Worm (Caenorhabditis elegans) whole organism, L4 larva: Measurements from ENCODE around the gene Y45F3A.4.
A peak's percentile ranks its signal among the peaks of the same experiment; 100 is the strongest.

Experiments used
- ZK337.2 ChIP-seq: fragments of 200-800 bp; sonication (Bioruptor generic); IDR thresholded peaks from 2 replicates; pipeline ENCODE4 v1.3.6; 2022; ENCODE audit warnings: missing genetic modification reagents, missing genetic modification characterization, missing compliant biosample characterization
- ceh-82 ChIP-seq: sonication (generic microtip); optimal IDR thresholded peaks from 2 replicates; lab custom pipeline; 2017; ENCODE audit warnings: missing biosample characterization, missing genetic modification characterization
- hif-1 ChIP-seq, 2 experiments: sonication (generic microtip); optimal IDR thresholded peaks; 2 replicates each; lab custom pipeline; 2016 to 2017; ENCODE audit warnings: missing compliant biosample characterization in 2 of 2, missing genetic modification characterization in 2 of 2, missing genetic modification reagents in 2 of 2, missing genotype in 2 of 2, mild to moderate bottlenecking in 1 of 2
- jun-1 ChIP-seq: fragments of 150-350 bp; optimal IDR thresholded peaks from 2 replicates; lab custom pipeline; 2014; ENCODE audit warnings: missing biosample characterization, missing genetic modification reagents, missing genetic modification characterization
- lsy-2 ChIP-seq, 2 experiments: fragments of 150-350 bp in 1 of 2; sonication (generic microtip) in 1 of 2; optimal IDR thresholded peaks; 2 replicates each; lab custom pipeline; 2014 to 2017; ENCODE audit warnings: missing biosample characterization in 2 of 2, missing genetic modification characterization in 2 of 2
- unc-62 ChIP-seq, 3 experiments: fragments of 150-350 bp in 1 of 3; sonication (generic microtip); optimal IDR thresholded peaks in 2 of 3; peaks in 1 of 3; 1 replicate in 1 of 3; 2 replicates in 2 of 3; lab custom pipeline; 2014 to 2017; ENCODE audit warnings: missing biosample characterization in 3 of 3, missing genetic modification characterization in 3 of 3, missing genetic modification reagents in 3 of 3, missing genotype in 1 of 3

DNA sequence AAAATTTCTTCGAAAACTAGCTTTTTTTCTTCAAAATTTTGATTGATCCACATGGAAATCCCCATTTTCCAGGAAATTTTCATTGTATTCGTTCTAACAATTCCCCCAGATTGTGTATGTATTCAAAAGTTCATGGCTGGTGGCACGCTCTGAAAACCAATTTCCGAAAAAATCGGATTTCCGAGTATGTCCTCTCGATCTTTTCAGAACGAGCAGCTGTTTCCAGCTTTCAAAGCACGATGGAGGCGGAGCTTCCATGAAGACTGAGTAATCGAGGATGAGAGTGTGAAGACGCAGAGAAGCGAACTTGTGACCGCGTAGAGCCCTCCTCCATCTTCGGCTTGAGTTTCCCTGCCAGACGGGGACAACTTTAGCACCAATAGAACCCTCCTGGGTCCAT is 29.1 kb upstream of the Y45F3A.4 start:
- no peak for TF ChIP-seq ceh-82 (tag; lab: Kevin White, UChicago)
- peak in 1 of 2 experiments; percentile 19 for TF ChIP-seq lsy-2 (tag; optimal IDR thresholded peaks at IDR 0.05; lab: Kevin White, UChicago)
- no peak for TF ChIP-seq jun-1 (tag; lab: Kevin White, UChicago)
- TF ChIP-seq unc-62 (GFP tag; optimal IDR thresholded peaks at IDR 0.05 in 1 of 2; lab: Kevin White, UChicago) = peak in 1 of 2 experiments; percentile 28
- TF ChIP-seq unc-62 (tag; optimal IDR thresholded peaks at IDR 0.05; lab: Kevin White, UChicago) = no peak
- no peak for TF ChIP-seq hif-1 (tag; optimal IDR thresholded peaks at IDR 0.05; lab: Kevin White, UChicago)
- TF ChIP-seq ZK337.2 (GFP tag; lab: Robert Waterston, UW) = no peak
